Worm (Caenorhabditis elegans): Measurements from ENCODE around the gene T19C9.10.
A peak's percentile ranks its signal among the peaks of the same experiment; 100 is the strongest.

T19C9.10 gene

DNA sequence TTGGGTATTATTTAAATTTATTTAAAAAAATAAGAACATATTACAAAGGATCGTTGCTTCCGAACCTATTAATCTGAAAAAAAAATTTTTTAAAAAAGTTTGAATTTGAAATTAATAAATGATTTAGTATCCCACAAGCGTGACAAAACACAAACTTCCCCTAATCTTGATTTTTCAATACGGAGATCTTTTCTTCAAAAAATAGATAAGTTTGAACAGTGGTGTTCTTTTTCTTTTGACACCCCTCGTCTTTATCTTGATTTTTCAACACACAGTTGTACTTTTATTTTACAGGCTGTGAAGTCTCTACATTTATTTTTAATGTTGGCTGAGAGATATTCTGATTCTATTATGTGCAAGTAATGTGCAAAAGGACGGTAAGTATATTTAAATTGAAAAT lies at the start of gene T19C9.10:
TSS of gene T19C9.10 (plus strand) at position 248 of the 400 bp plus-strand sequence.
- TF ChIP-seq elt-1 (tag; optimal IDR thresholded peaks at IDR 0.05) (peak; percentile 67), elt-3 (tag; optimal IDR thresholded peaks at IDR 0.05) (no peak), fkh-10 (GFP tag; optimal IDR thresholded peaks at IDR 0.05) (no peak), R02D3.7 (tag; optimal IDR thresholded peaks at IDR 0.05) (no peak)

DNA sequence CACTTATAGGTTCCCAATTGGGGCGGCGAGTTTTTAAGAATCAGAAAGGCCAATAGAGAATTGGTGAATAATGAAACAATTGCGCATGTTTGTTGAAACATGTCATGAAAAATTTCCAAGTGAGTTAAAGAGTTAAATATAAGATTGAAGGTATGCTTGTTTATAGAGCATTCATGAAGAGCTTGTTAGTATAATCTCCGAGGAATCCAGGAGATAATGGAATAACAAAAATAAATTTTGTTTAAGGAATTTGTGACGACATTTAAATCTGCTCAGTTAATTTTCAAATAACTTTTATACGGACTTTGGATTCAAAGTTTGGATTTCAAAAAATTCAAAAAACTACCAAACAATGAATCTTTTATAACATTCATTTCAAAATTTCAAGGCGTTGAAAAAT lies 46.0 kb upstream of the T19C9.10 start, which contains the start of gene str-199:
TSS of gene str-199 (minus strand) at position 101 of the 400 bp plus-strand sequence.
- no peak for TF ChIP-seq ceh-16 (tag; optimal IDR thresholded peaks at IDR 0.05)
- TF ChIP-seq egl-27 (tag; optimal IDR thresholded peaks at IDR 0.05), result no peak
- no peak for TF ChIP-seq ceh-28 (tag; optimal IDR thresholded peaks at IDR 0.05)
- no peak for TF ChIP-seq fos-1 (tag; optimal IDR thresholded peaks at IDR 0.05)
- no peak for TF ChIP-seq jun-1 (tag; optimal IDR thresholded peaks at IDR 0.05)
- TF ChIP-seq mdl-1 (tag; optimal IDR thresholded peaks at IDR 0.05), result no peak
- TF ChIP-seq sea-2 (GFP tag; optimal IDR thresholded peaks at IDR 0.05), result no peak
- TF ChIP-seq nhr-237 (tag; optimal IDR thresholded peaks at IDR 0.05), result no peak

DNA sequence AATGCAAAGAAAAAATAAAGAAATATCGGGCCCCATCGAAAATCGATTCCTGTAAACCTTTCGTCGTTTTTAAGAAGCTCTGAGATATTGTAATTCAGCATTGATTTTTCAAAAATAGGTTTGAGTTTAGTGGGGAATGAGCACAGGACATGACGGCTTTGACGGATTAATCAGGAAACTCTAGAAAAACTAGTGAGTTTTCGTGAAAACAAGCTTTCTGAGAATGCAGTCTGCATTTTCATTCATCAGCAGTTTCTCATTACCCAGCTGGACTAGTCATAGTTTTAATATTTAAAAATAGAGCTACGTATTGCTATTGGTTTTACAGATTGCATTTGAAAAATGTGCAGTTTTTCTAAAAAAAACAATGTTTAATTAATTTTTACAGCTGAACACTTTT lies 44.2 kb upstream of the T19C9.10 start, which contains the start of gene srz-47:
TSS of gene srz-47 (minus strand) at position 101 of the 400 bp plus-strand sequence.
- no peak for TF ChIP-seq fkh-10 (GFP tag; optimal IDR thresholded peaks at IDR 0.05)
- no peak for TF ChIP-seq sea-2 (GFP tag; optimal IDR thresholded peaks at IDR 0.05)
- no peak for TF ChIP-seq tbx-2 (tag; optimal IDR thresholded peaks at IDR 0.05)
- TF ChIP-seq nhr-23 (tag; optimal IDR thresholded peaks at IDR 0.05), result no peak
- no peak for TF ChIP-seq nhr-12 (tag; optimal IDR thresholded peaks at IDR 0.05)
- TF ChIP-seq nhr-237 (tag; optimal IDR thresholded peaks at IDR 0.05), result no peak
- no peak for TF ChIP-seq lsy-12 (tag; optimal IDR thresholded peaks at IDR 0.05)

DNA sequence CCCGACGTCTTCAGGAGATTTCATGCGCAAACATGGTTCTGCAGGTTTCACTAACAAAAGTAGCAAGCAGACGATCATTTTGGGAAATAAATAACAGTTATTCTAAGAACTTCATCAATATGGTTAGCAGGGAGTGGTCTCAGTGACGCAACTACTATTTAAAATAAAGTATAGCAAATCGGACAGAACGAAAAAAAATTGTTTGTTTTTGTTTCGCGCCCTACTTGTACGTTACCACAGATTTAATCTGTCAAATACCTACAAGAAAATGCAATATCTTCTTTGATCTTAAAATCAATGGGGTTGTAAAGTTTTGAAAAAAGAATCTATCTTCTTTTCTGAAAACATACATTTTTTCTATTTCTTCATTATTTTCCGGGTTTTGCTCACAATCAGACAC lies 37.5 kb upstream of the T19C9.10 start, which contains the start of gene srz-96:
TSS of gene srz-96 (plus strand) at position 301 of the 400 bp plus-strand sequence.
- no peak for TF ChIP-seq R02D3.7 (tag; optimal IDR thresholded peaks at IDR 0.05)
- TF ChIP-seq elt-2 (tag; optimal IDR thresholded peaks at IDR 0.05), result no peak
- no peak for TF ChIP-seq ama-1 (optimal IDR thresholded peaks at IDR 0.05)
- TF ChIP-seq mdl-1 (tag; optimal IDR thresholded peaks at IDR 0.05), result no peak
- TF ChIP-seq nhr-67 (tag; optimal IDR thresholded peaks at IDR 0.05), result no peak
- TF ChIP-seq nhr-77 (tag; optimal IDR thresholded peaks at IDR 0.05), result no peak
- TF ChIP-seq hmg-11 (tag; optimal IDR thresholded peaks at IDR 0.05), result no peak
- no peak for TF ChIP-seq sea-2 (GFP tag; optimal IDR thresholded peaks at IDR 0.05)
- TF ChIP-seq ceh-28 (tag; optimal IDR thresholded peaks at IDR 0.05), result no peak
- TF ChIP-seq ZK546.5 (tag; optimal IDR thresholded peaks at IDR 0.05), result no peak
- TF ChIP-seq unc-62 (GFP tag; optimal IDR thresholded peaks at IDR 0.05), result no peak
- TF ChIP-seq egl-5 (tag; optimal IDR thresholded peaks at IDR 0.05), result no peak
- no peak for TF ChIP-seq jun-1 (tag; optimal IDR thresholded peaks at IDR 0.05)
- TF ChIP-seq nhr-237 (tag; optimal IDR thresholded peaks at IDR 0.05), result no peak
- no peak for TF ChIP-seq nhr-23 (tag; optimal IDR thresholded peaks at IDR 0.05)
- TF ChIP-seq eor-1 (tag; optimal IDR thresholded peaks at IDR 0.05), result no peak
- TF ChIP-seq mml-1 (tag; optimal IDR thresholded peaks at IDR 0.05), result no peak
- TF ChIP-seq fos-1 (tag; optimal IDR thresholded peaks at IDR 0.05), result no peak
- no peak for TF ChIP-seq nhr-43 (tag; optimal IDR thresholded peaks at IDR 0.05; ENCODE audit: poor library complexity, severe bottlenecking)
- no peak for TF ChIP-seq ceh-9 (tag; optimal IDR thresholded peaks at IDR 0.05)

DNA sequence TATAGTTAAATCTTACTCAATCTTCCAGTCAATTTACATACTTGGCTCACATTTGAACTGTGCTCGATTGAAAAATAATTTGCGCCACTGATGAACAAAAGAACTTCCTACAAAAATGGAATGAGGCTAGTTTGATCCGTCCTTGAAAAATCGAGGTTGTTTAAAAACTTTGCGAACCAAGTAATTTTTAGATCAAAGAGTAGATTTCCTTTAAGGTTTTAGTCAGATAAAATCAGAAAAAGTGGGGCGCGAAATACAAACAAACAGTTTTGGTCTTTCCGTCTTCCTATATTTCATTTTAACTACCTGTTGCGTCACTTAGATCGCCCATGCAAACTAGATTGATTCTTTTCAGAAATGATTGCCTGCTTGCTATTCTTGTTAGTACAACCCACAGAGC lies 34.5 kb upstream of the T19C9.10 start, which contains the start of gene Y68A4A.10:
TSS of gene Y68A4A.10 (plus strand) at position 301 of the 400 bp plus-strand sequence.
- TF ChIP-seq nhr-43 (tag; optimal IDR thresholded peaks at IDR 0.05; ENCODE audit: poor library complexity, severe bottlenecking) (no peak), lin-15B (tag; optimal IDR thresholded peaks at IDR 0.05) (no peak), elt-3 (tag; optimal IDR thresholded peaks at IDR 0.05) (no peak), eor-1 (tag; optimal IDR thresholded peaks at IDR 0.05) (no peak), elt-2 (tag; optimal IDR thresholded peaks at IDR 0.05) (no peak), lsy-12 (tag; optimal IDR thresholded peaks at IDR 0.05) (no peak), fkh-2 (tag; optimal IDR thresholded peaks at IDR 0.05) (no peak), elt-1 (tag; optimal IDR thresholded peaks at IDR 0.05) (no peak), pha-4 (tag; optimal IDR thresholded peaks at IDR 0.05) (no peak), nhr-237 (tag; optimal IDR thresholded peaks at IDR 0.05) (no peak), mml-1 (tag; optimal IDR thresholded peaks at IDR 0.05) (no peak), nhr-77 (tag; optimal IDR thresholded peaks at IDR 0.05) (no peak), ceh-82 (tag; optimal IDR thresholded peaks at IDR 0.05) (no peak), egl-5 (tag; optimal IDR thresholded peaks at IDR 0.05) (no peak), unc-39 (tag; optimal IDR thresholded peaks at IDR 0.05) (no peak), mdl-1 (tag; optimal IDR thresholded peaks at IDR 0.05) (no peak), lin-39 (tag; optimal IDR thresholded peaks at IDR 0.05) (no peak), ama-1 (optimal IDR thresholded peaks at IDR 0.05) (no peak), nhr-23 (tag; optimal IDR thresholded peaks at IDR 0.05) (no peak), skn-1 (tag; optimal IDR thresholded peaks at IDR 0.05) (no peak)
